Fruit fly (Drosophila melanogaster) whole organism, embryonic: Measurements from ENCODE around the gene mRpS23.

Source experiments
- ATbp ChIP-seq: fragments of 200-800 bp; sonication (Bioruptor generic); optimal IDR thresholded peaks from 2 replicates; lab custom pipeline; 2017; ENCODE audit warnings: missing biosample characterization, mild to moderate bottlenecking, missing genetic modification characterization, missing genetic modification reagents
- Antp ChIP-seq: fragments of 200-800 bp; sonication (Bioruptor generic); optimal IDR thresholded peaks from 3 replicates; lab custom pipeline; 2016; ENCODE audit warnings: missing biosample characterization, missing genetic modification characterization
- CG1024 ChIP-seq: fragments of 200-800 bp; sonication (Bioruptor generic); IDR thresholded peaks from 2 replicates; pipeline ENCODE4 v1.3.6; 2022; ENCODE audit warnings: missing biosample characterization, missing genetic modification characterization
- CG10565 ChIP-seq: fragments of 200-800 bp; sonication (Bioruptor generic); optimal IDR thresholded peaks from 3 replicates; lab custom pipeline; 2016; ENCODE audit warnings: missing biosample characterization, mild to moderate bottlenecking, missing genetic modification characterization
- CG11398 ChIP-seq: fragments of 200-800 bp; sonication (Bioruptor generic); optimal IDR thresholded peaks from 2 replicates; lab custom pipeline; 2016; ENCODE audit warnings: missing biosample characterization, missing genetic modification characterization
- CG12155 ChIP-seq: fragments of 200-800 bp; sonication (Bioruptor generic); optimal IDR thresholded peaks from 3 replicates; lab custom pipeline; 2016; ENCODE audit warnings: missing biosample characterization, missing genetic modification characterization
- CG12769 ChIP-seq: fragments of 200-800 bp; sonication (Bioruptor generic); optimal IDR thresholded peaks from 2 replicates; lab custom pipeline; 2019; ENCODE audit warnings: missing biosample characterization, mild to moderate bottlenecking, missing genetic modification characterization, moderate library complexity
- CG14441 ChIP-seq: fragments of 200-800 bp; sonication (Bioruptor generic); IDR thresholded peaks from 2 replicates; pipeline ENCODE4 v1.3.6; 2022; ENCODE audit warnings: missing biosample characterization, missing genetic modification characterization
- CG1602 ChIP-seq: fragments of 200-800 bp; sonication (Bioruptor generic); optimal IDR thresholded peaks from 3 replicates; lab custom pipeline; 2016; ENCODE audit warnings: missing biosample characterization, missing genetic modification characterization
- CG18011 ChIP-seq: fragments of 200-800 bp; sonication (Bioruptor generic); optimal IDR thresholded peaks from 2 replicates; lab custom pipeline; 2017; ENCODE audit warnings: missing biosample characterization, missing genetic modification characterization, mild to moderate bottlenecking, moderate library complexity, missing genotype
- CG2129 ChIP-seq: fragments of 200-800 bp; sonication (Bioruptor generic); IDR thresholded peaks from 2 replicates; pipeline ENCODE4 v1.3.6; 2022; ENCODE audit warnings: missing biosample characterization, missing genetic modification characterization; ENCODE audit not compliant: partially characterized antibody
- CG2202 ChIP-seq: fragments of 200-800 bp; sonication (Bioruptor generic); optimal IDR thresholded peaks from 2 replicates; lab custom pipeline; 2018; ENCODE audit warnings: missing biosample characterization, mild to moderate bottlenecking, missing genetic modification characterization
- CG3065 ChIP-seq: fragments of 200-800 bp; sonication (Bioruptor generic); optimal IDR thresholded peaks from 2 replicates; lab custom pipeline; 2016; ENCODE audit warnings: missing biosample characterization, missing genetic modification characterization
- CG33213 ChIP-seq: fragments of 200-800 bp; sonication (Bioruptor generic); optimal IDR thresholded peaks from 3 replicates; lab custom pipeline; 2016; ENCODE audit warnings: missing biosample characterization, missing genetic modification characterization
- CG5245 ChIP-seq: fragments of 200-800 bp; sonication (Bioruptor generic); optimal IDR thresholded peaks from 3 replicates; lab custom pipeline; 2016; ENCODE audit warnings: missing biosample characterization, missing genetic modification characterization
- CG8388 ChIP-seq: fragments of 200-800 bp; sonication (Bioruptor generic); optimal IDR thresholded peaks from 2 replicates; lab custom pipeline; 2019; ENCODE audit warnings: missing biosample characterization, mild to moderate bottlenecking, missing genetic modification characterization, moderate library complexity
- Dbx ChIP-seq: fragments of 200-800 bp; sonication (Bioruptor generic); IDR thresholded peaks from 3 replicates; pipeline ENCODE4 v1.3.6; 2022; ENCODE audit warnings: missing biosample characterization, missing genetic modification characterization
- Dip3 ChIP-seq: fragments of 200-800 bp; sonication (Bioruptor generic); optimal IDR thresholded peaks from 3 replicates; lab custom pipeline; 2016; ENCODE audit warnings: missing biosample characterization, missing genetic modification characterization
- Dp ChIP-seq: fragments of 200-800 bp; sonication (Bioruptor generic); optimal IDR thresholded peaks from 2 replicates; lab custom pipeline; 2018; ENCODE audit warnings: missing biosample characterization, mild to moderate bottlenecking, missing genetic modification characterization, moderate library complexity
- Fer3 ChIP-seq: fragments of 200-800 bp; sonication (Bioruptor generic); optimal IDR thresholded peaks from 2 replicates; lab custom pipeline; 2018; ENCODE audit warnings: missing biosample characterization, mild to moderate bottlenecking, missing genetic modification characterization, moderate library complexity
- Hsf ChIP-seq: fragments of 200-800 bp; sonication (Bioruptor generic); optimal IDR thresholded peaks from 3 replicates; lab custom pipeline; 2016; ENCODE audit warnings: missing biosample characterization, missing genetic modification characterization
- Jarid2 ChIP-seq: fragments of 200-800 bp; sonication (Bioruptor generic); optimal IDR thresholded peaks from 3 replicates; lab custom pipeline; 2017; ENCODE audit warnings: mild to moderate bottlenecking, missing biosample characterization, missing genetic modification reagents, missing genetic modification characterization
- MESR4 ChIP-seq: fragments of 200-800 bp; sonication (Bioruptor generic); optimal IDR thresholded peaks from 2 replicates; lab custom pipeline; 2018; ENCODE audit warnings: missing biosample characterization, mild to moderate bottlenecking, missing genetic modification characterization, moderate library complexity
- MTF-1 ChIP-seq: fragments of 200-800 bp; sonication (Bioruptor generic); optimal IDR thresholded peaks from 2 replicates; lab custom pipeline; 2018; ENCODE audit warnings: missing biosample characterization, mild to moderate bottlenecking, missing genetic modification characterization, borderline replicate concordance
- Nf-YA ChIP-seq: fragments of 200-800 bp; sonication (Bioruptor generic); IDR thresholded peaks from 2 replicates; pipeline ENCODE4 v1.3.6; 2022; ENCODE audit warnings: missing biosample characterization, missing genetic modification characterization
- Optix ChIP-seq: fragments of 200-800 bp; sonication (Bioruptor generic); IDR thresholded peaks from 3 replicates; pipeline ENCODE4 v1.3.6; 2022; ENCODE audit warnings: missing biosample characterization, missing genetic modification characterization
- Ravus ChIP-seq: fragments of 200-800 bp; sonication (Bioruptor generic); IDR thresholded peaks from 2 replicates; pipeline ENCODE4 v1.3.6; 2022; ENCODE audit warnings: missing biosample characterization, missing genetic modification characterization
- Six4 ChIP-seq: fragments of 200-800 bp; sonication (Bioruptor generic); optimal IDR thresholded peaks from 2 replicates; lab custom pipeline; 2016; ENCODE audit warnings: missing biosample characterization, missing genetic modification characterization
- Spps ChIP-seq: fragments of 200-800 bp; sonication (Bioruptor generic); optimal IDR thresholded peaks from 2 replicates; lab custom pipeline; 2018; ENCODE audit warnings: missing biosample characterization, mild to moderate bottlenecking, missing genetic modification characterization
- Sry-β ChIP-seq: fragments of 200-800 bp; sonication (Bioruptor generic); optimal IDR thresholded peaks from 2 replicates; lab custom pipeline; 2018; ENCODE audit warnings: missing biosample characterization, mild to moderate bottlenecking, missing genetic modification characterization, moderate library complexity
- aop ChIP-seq: fragments of 200-800 bp; sonication (Bioruptor generic); IDR thresholded peaks from 2 replicates; pipeline ENCODE4 v1.3.6; 2022; ENCODE audit warnings: missing biosample characterization, missing genetic modification characterization
- bigmax ChIP-seq: fragments of 200-800 bp; sonication (Bioruptor generic); optimal IDR thresholded peaks from 2 replicates; lab custom pipeline; 2018; ENCODE audit warnings: missing biosample characterization, mild to moderate bottlenecking, missing genetic modification characterization
- br ChIP-seq: fragments of >200 bp; optimal IDR thresholded peaks from 2 replicates; lab custom pipeline; 2017
- btn ChIP-seq: fragments of 200-800 bp; sonication (Bioruptor generic); optimal IDR thresholded peaks from 2 replicates; lab custom pipeline; 2016; ENCODE audit warnings: missing biosample characterization, missing genetic modification characterization
- crc ChIP-seq: fragments of 200-800 bp; sonication (Bioruptor generic); optimal IDR thresholded peaks from 2 replicates; lab custom pipeline; 2016; ENCODE audit warnings: missing biosample characterization, missing genetic modification characterization
- croc ChIP-seq: fragments of 200-800 bp; sonication (Bioruptor generic); conservative IDR thresholded peaks from 3 replicates; pipeline ENCODE4 v1.3.6; 2022; ENCODE audit warnings: missing biosample characterization, missing genetic modification characterization
- cwo ChIP-seq: fragments of 200-800 bp; sonication (Bioruptor generic); optimal IDR thresholded peaks from 3 replicates; lab custom pipeline; 2017; ENCODE audit warnings: missing biosample characterization, missing genetic modification characterization, mild to moderate bottlenecking, moderate library complexity, missing genetic modification reagents
- dpn ChIP-seq, 2 experiments: fragments of 200-800 bp; sonication (Bioruptor generic); optimal IDR thresholded peaks; 3 replicates each; lab custom pipeline; 2016; ENCODE audit warnings: missing biosample characterization in 2 of 2, missing genetic modification characterization in 2 of 2
- fu2 ChIP-seq: fragments of 200-800 bp; sonication (Bioruptor generic); optimal IDR thresholded peaks from 2 replicates; lab custom pipeline; 2016; ENCODE audit warnings: missing biosample characterization, missing genetic modification characterization
- gem ChIP-seq: fragments of 200-800 bp; sonication (Bioruptor generic); optimal IDR thresholded peaks from 2 replicates; lab custom pipeline; 2019; ENCODE audit warnings: missing biosample characterization, mild to moderate bottlenecking, missing genetic modification characterization, moderate library complexity
- gfzf ChIP-seq: fragments of 200-800 bp; sonication (Bioruptor generic); optimal IDR thresholded peaks from 2 replicates; lab custom pipeline; 2016; ENCODE audit warnings: missing biosample characterization, mild to moderate bottlenecking, missing genetic modification characterization, moderate library complexity
- hbn ChIP-seq: fragments of 200-800 bp; sonication (Bioruptor generic); IDR thresholded peaks from 2 replicates; pipeline ENCODE4 v1.3.6; 2022; ENCODE audit warnings: missing biosample characterization, missing genetic modification characterization; ENCODE audit not compliant: partially characterized antibody
- kni ChIP-seq: fragments of 200-800 bp; sonication (Bioruptor generic); optimal IDR thresholded peaks from 3 replicates; lab custom pipeline; 2017; ENCODE audit warnings: mild to moderate bottlenecking, missing biosample characterization, missing genetic modification reagents, missing genetic modification characterization
- lola ChIP-seq, 3 experiments: fragments of >200 bp in 2 of 3; fragments of 200-800 bp in 1 of 3; sonication (Bioruptor generic) in 1 of 3; optimal IDR thresholded peaks; 2 replicates each; lab custom pipeline; 2017 to 2019; ENCODE audit warnings: missing biosample characterization in 3 of 3, missing genetic modification characterization in 3 of 3, mild to moderate bottlenecking in 1 of 3, moderate library complexity in 1 of 3
- nom ChIP-seq: fragments of 200-800 bp; sonication (Bioruptor generic); optimal IDR thresholded peaks from 2 replicates; lab custom pipeline; 2017; ENCODE audit warnings: missing biosample characterization, missing genetic modification characterization, mild to moderate bottlenecking, moderate library complexity, missing genetic modification reagents
- oc ChIP-seq: fragments of 200-800 bp; sonication (Bioruptor generic); optimal IDR thresholded peaks from 2 replicates; lab custom pipeline; 2018; ENCODE audit warnings: missing biosample characterization, mild to moderate bottlenecking, missing genetic modification characterization, moderate library complexity
- pfk ChIP-seq: fragments of 200-800 bp; sonication (Bioruptor generic); optimal IDR thresholded peaks from 2 replicates; lab custom pipeline; 2018; ENCODE audit warnings: missing biosample characterization, mild to moderate bottlenecking, missing genetic modification characterization, moderate library complexity
- pum ChIP-seq: fragments of 200-800 bp; sonication (Bioruptor generic); optimal IDR thresholded peaks from 2 replicates; lab custom pipeline; 2016; ENCODE audit warnings: missing biosample characterization, missing genetic modification characterization
- z ChIP-seq: fragments of 200-800 bp; sonication (Bioruptor generic); IDR thresholded peaks from 3 replicates; pipeline ENCODE4 v1.3.6; 2022; ENCODE audit warnings: missing biosample characterization, missing genetic modification characterization
- zen2 ChIP-seq: fragments of 200-800 bp; sonication (Bioruptor generic); IDR thresholded peaks from 3 replicates; pipeline ENCODE4 v1.3.6; 2022; ENCODE audit warnings: missing biosample characterization, missing genetic modification characterization; ENCODE audit not compliant: partially characterized antibody
- zf30C ChIP-seq: fragments of 200-800 bp; sonication (Bioruptor generic); optimal IDR thresholded peaks from 3 replicates; lab custom pipeline; 2018; ENCODE audit warnings: missing biosample characterization, mild to moderate bottlenecking, missing genetic modification characterization

mRpS23 gene

DNA sequence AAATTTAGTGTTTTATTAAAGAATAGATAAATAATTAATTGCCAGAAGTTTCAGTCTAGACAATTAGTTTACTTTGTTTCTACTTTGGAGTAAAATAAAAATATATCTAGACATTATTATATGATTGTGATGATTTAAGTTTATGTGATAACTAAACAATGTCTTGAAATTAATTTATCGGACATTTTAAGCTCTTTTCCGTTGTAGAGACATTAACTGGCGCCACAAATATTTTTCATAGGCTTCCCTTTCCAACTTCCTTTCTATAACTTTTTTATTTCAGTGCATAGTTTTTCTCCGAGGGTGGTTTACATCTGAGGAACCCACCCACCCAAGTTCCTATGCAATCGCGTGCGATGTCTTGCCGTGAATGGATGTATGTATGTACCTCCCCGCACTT is 41.8 kb upstream of the mRpS23 start (continued):
- TF ChIP-seq crc (GFP tag; lab: Kevin White, UChicago) (no peak), CG2202 (tag; lab: Kevin White, UChicago) (no peak), br (lab: Kevin White, UChicago) (no peak), MESR4 (no peak), CG3065 (GFP tag; lab: Kevin White, UChicago) (no peak), Nf-YA (GFP tag; lab: Robert Waterston, UW) (no peak), hbn (GFP tag; lab: Robert Waterston, UW) (no peak), Optix (GFP tag; lab: Robert Waterston, UW) (no peak), cwo (GFP tag; lab: Kevin White, UChicago) (no peak), Dbx (GFP tag; lab: Robert Waterston, UW) (no peak), Dp (no peak), Fer3 (tag; lab: Kevin White, UChicago) (no peak), Dip3 (GFP tag; lab: Kevin White, UChicago) (no peak), Sry-β (GFP tag; lab: Kevin White, UChicago) (no peak), CG14441 (GFP tag; lab: Robert Waterston, UW) (no peak), zf30C (GFP tag; lab: Kevin White, UChicago) (peak; percentile 39), CG8388 (GFP tag; lab: Kevin White, UChicago) (peak; percentile 42), CG18011 (GFP tag; lab: Kevin White, UChicago) (no peak), gfzf (GFP tag; lab: Kevin White, UChicago) (no peak), btn (GFP tag; lab: Kevin White, UChicago) (no peak), croc (GFP tag; lab: Robert Waterston, UW) (no peak; the same call in 2 of the 3 replicates), kni (no peak), oc (tag; lab: Kevin White, UChicago) (no peak), Six4 (GFP tag; lab: Kevin White, UChicago) (no peak), Jarid2 (no peak), nom (GFP tag; lab: Kevin White, UChicago) (no peak), CG1602 (GFP tag; lab: Kevin White, UChicago) (peak; percentile 8), ATbp (GFP tag; lab: Kevin White, UChicago) (peak; percentile 42), aop (GFP tag; lab: Robert Waterston, UW) (no peak), z (GFP tag; lab: Robert Waterston, UW) (no peak), CG5245 (GFP tag; lab: Kevin White, UChicago) (peak; percentile 35), CG12155 (GFP tag; lab: Kevin White, UChicago) (no peak), pum (no peak), MTF-1 (GFP tag; lab: Kevin White, UChicago) (no peak), CG10565 (GFP tag; lab: Kevin White, UChicago) (no peak), pfk (GFP tag; lab: Kevin White, UChicago) (no peak), gem (tag; lab: Kevin White, UChicago) (peak; percentile 73), dpn (GFP tag; optimal IDR thresholded peaks at IDR 0.05; lab: Kevin White, UChicago) (no peak), lola (GFP tag; optimal IDR thresholded peaks at IDR 0.05; lab: Kevin White, UChicago) (peak in 1 of 3 experiments; percentile 75), CG2129 (GFP tag; lab: Robert Waterston, UW) (no peak), zen2 (GFP tag; lab: Robert Waterston, UW) (no peak), Antp (GFP tag; lab: Kevin White, UChicago) (no peak), CG33213 (no peak), bigmax (no peak), CG11398 (no peak), CG12769 (tag; lab: Kevin White, UChicago) (no peak), Hsf (GFP tag; lab: Kevin White, UChicago) (no peak), CG1024 (no peak), Ravus (GFP tag; lab: Robert Waterston, UW) (no peak), fu2 (no peak), Spps (tag; lab: Kevin White, UChicago) (no peak)
